Worm (Caenorhabditis elegans) whole organism, young adult: Measurements from ENCODE around the gene grsp-3.
A peak's percentile ranks its signal among the peaks of the same experiment; 100 is the strongest.

ENCODE experiments used
- C17E4.6 ChIP-seq: fragments of 200-800 bp; sonication (Bioruptor generic); IDR thresholded peaks from 2 replicates; pipeline ENCODE4 v1.3.6; 2022; ENCODE audit warnings: missing genetic modification reagents, missing genetic modification characterization, missing compliant biosample characterization
- D2030.7 ChIP-seq: fragments of 200-800 bp; sonication (Bioruptor generic); IDR thresholded peaks from 2 replicates; pipeline ENCODE4 v1.3.6; 2022; ENCODE audit warnings: missing genetic modification reagents, missing genetic modification characterization, missing compliant biosample characterization
- T26A5.8 ChIP-seq: sonication (generic microtip); optimal IDR thresholded peaks from 2 replicates; lab custom pipeline; 2016; ENCODE audit warnings: missing genetic modification characterization, missing compliant biosample characterization
- Y53F4B.3 ChIP-seq: fragments of 200-800 bp; sonication (Bioruptor generic); IDR thresholded peaks from 2 replicates; pipeline ENCODE4 v1.3.6; 2022; ENCODE audit warnings: missing genetic modification reagents, missing genetic modification characterization, missing compliant biosample characterization
- akir-1 ChIP-seq: fragments of 200-800 bp; sonication (Bioruptor generic); optimal IDR thresholded peaks from 2 replicates; lab custom pipeline; 2018; ENCODE audit warnings: mild to moderate bottlenecking, missing genetic modification characterization, moderate library complexity, missing compliant biosample characterization
- aptf-3 ChIP-seq: fragments of 200-800 bp; sonication (Bioruptor generic); IDR thresholded peaks from 2 replicates; pipeline ENCODE4 v1.3.6; 2022; ENCODE audit warnings: missing genetic modification characterization, missing compliant biosample characterization
- attf-5 ChIP-seq: fragments of 200-800 bp; sonication (Bioruptor generic); optimal IDR thresholded peaks from 2 replicates; lab custom pipeline; 2018; ENCODE audit warnings: mild to moderate bottlenecking, missing genetic modification characterization, missing compliant biosample characterization
- bed-1 ChIP-seq: fragments of 200-800 bp; sonication (Bioruptor generic); IDR thresholded peaks from 2 replicates; pipeline ENCODE4 v1.3.6; 2022; ENCODE audit warnings: missing genetic modification reagents, missing genetic modification characterization, missing compliant biosample characterization
- cebp-1 ChIP-seq, 2 experiments: fragments of 200-800 bp in 1 of 2; sonication (Bioruptor generic) in 1 of 2; sonication (generic microtip) in 1 of 2; IDR thresholded peaks in 1 of 2; optimal IDR thresholded peaks in 1 of 2; 2 replicates each; pipeline versions ENCODE4 v1.3.6 to Lab custom; 2017 to 2022; ENCODE audit warnings: missing compliant biosample characterization in 2 of 2, missing genetic modification characterization in 2 of 2, mild to moderate bottlenecking in 1 of 2, missing genetic modification reagents in 1 of 2, moderate library complexity in 1 of 2
- die-1 ChIP-seq: sonication (generic microtip); optimal IDR thresholded peaks from 2 replicates; lab custom pipeline; 2016; ENCODE audit warnings: missing genotype, mild to moderate bottlenecking, missing genetic modification characterization, missing compliant biosample characterization
- dox-1 ChIP-seq: fragments of 200-800 bp; sonication (Bioruptor generic); IDR thresholded peaks from 2 replicates; pipeline ENCODE4 v1.3.6; 2022; ENCODE audit warnings: missing genetic modification reagents, missing genetic modification characterization, missing compliant biosample characterization
- dpff-1 ChIP-seq: sonication (generic microtip); optimal IDR thresholded peaks from 2 replicates; lab custom pipeline; 2017; ENCODE audit warnings: mild to moderate bottlenecking, missing genetic modification characterization, missing compliant biosample characterization
- egl-44 ChIP-seq: fragments of 200-800 bp; sonication (Bioruptor generic); IDR thresholded peaks from 2 replicates; pipeline ENCODE4 v1.3.6; 2022; ENCODE audit warnings: missing genetic modification reagents, missing genetic modification characterization, missing compliant biosample characterization
- egrh-3 ChIP-seq: fragments of 200-800 bp; sonication (Bioruptor generic); IDR thresholded peaks from 2 replicates; pipeline ENCODE4 v1.3.6; 2022; ENCODE audit warnings: missing genetic modification reagents, missing genetic modification characterization, missing compliant biosample characterization
- fkh-3 ChIP-seq: sonication (generic microtip); optimal IDR thresholded peaks from 2 replicates; lab custom pipeline; 2016; ENCODE audit warnings: mild to moderate bottlenecking, missing genetic modification characterization, missing compliant biosample characterization
- hlh-12 ChIP-seq: sonication (generic microtip); optimal IDR thresholded peaks from 2 replicates; lab custom pipeline; 2016; ENCODE audit warnings: missing genetic modification characterization, missing compliant biosample characterization
- hrde-1 ChIP-seq: sonication (generic microtip); optimal IDR thresholded peaks from 2 replicates; lab custom pipeline; 2016; ENCODE audit warnings: missing genetic modification characterization, mild to moderate bottlenecking, missing compliant biosample characterization, moderate library complexity, missing genotype, missing genetic modification reagents, borderline replicate concordance
- lag-1 ChIP-seq: fragments of 200-800 bp; sonication (Bioruptor generic); IDR thresholded peaks from 2 replicates; pipeline ENCODE4 v1.3.6; 2022; ENCODE audit warnings: missing genetic modification reagents, missing genetic modification characterization, missing compliant biosample characterization
- lin-54 ChIP-seq: fragments of 200-800 bp; sonication (Bioruptor generic); optimal IDR thresholded peaks from 2 replicates; lab custom pipeline; 2018; ENCODE audit warnings: mild to moderate bottlenecking, missing genetic modification characterization, missing compliant biosample characterization
- lsl-1 ChIP-seq: fragments of 200-800 bp; sonication (Bioruptor generic); optimal IDR thresholded peaks from 2 replicates; lab custom pipeline; 2018; ENCODE audit warnings: mild to moderate bottlenecking, missing genetic modification characterization, moderate library complexity, missing compliant biosample characterization
- mcd-1 ChIP-seq: fragments of 200-800 bp; sonication (Bioruptor generic); IDR thresholded peaks from 2 replicates; pipeline ENCODE4 v1.3.6; 2022; ENCODE audit warnings: missing genetic modification reagents, missing genetic modification characterization, missing compliant biosample characterization
- nhr-80 ChIP-seq: sonication (generic microtip); optimal IDR thresholded peaks from 2 replicates; lab custom pipeline; 2016; ENCODE audit warnings: missing genetic modification characterization, missing compliant biosample characterization
- pha-4 ChIP-seq: fragments of 150-350 bp; sonication (generic microtip); optimal IDR thresholded peaks from 2 replicates; lab custom pipeline; 2014; ENCODE audit warnings: missing biosample characterization, missing genetic modification reagents, missing genetic modification characterization
- sea-2 ChIP-seq: fragments of 200-800 bp; sonication (Bioruptor generic); IDR thresholded peaks from 2 replicates; pipeline ENCODE4 v1.3.6; 2022; ENCODE audit warnings: missing genetic modification characterization, missing compliant biosample characterization
- snpc-1.3 ChIP-seq: sonication (generic microtip); optimal IDR thresholded peaks from 2 replicates; lab custom pipeline; 2017; ENCODE audit warnings: missing genetic modification characterization, mild to moderate bottlenecking, missing compliant biosample characterization, antibody characterized with exemption, moderate library complexity, missing genotype, missing genetic modification reagents; ENCODE audit not compliant: insufficient read depth
- snpc-4 ChIP-seq, 5 experiments: fragments of 150-350 bp in 1 of 5; sonication (generic microtip) in 4 of 5; optimal IDR thresholded peaks; 2 replicates each; lab custom pipeline; 2014 to 2018; ENCODE audit warnings: missing genetic modification characterization in 5 of 5, missing biosample characterization in 3 of 5, antibody characterized with exemption in 2 of 5, mild to moderate bottlenecking in 2 of 5, missing compliant biosample characterization in 2 of 5, missing genotype in 2 of 5, moderate library complexity in 2 of 5, missing genetic modification reagents in 1 of 5
- somi-1 ChIP-seq: fragments of 200-800 bp; sonication (Bioruptor generic); optimal IDR thresholded peaks from 2 replicates; lab custom pipeline; 2018; ENCODE audit warnings: mild to moderate bottlenecking, missing genetic modification characterization, missing compliant biosample characterization
- sptf-2 ChIP-seq: fragments of 200-800 bp; sonication (Bioruptor generic); optimal IDR thresholded peaks from 2 replicates; lab custom pipeline; 2018; ENCODE audit warnings: mild to moderate bottlenecking, missing genetic modification characterization, missing compliant biosample characterization
- tbp1 ChIP-seq: fragments of 200-800 bp; sonication (Bioruptor generic); optimal IDR thresholded peaks from 2 replicates; lab custom pipeline; 2018; ENCODE audit warnings: mild to moderate bottlenecking, missing genetic modification characterization, missing compliant biosample characterization
- ztf-3 ChIP-seq: fragments of 200-800 bp; sonication (Bioruptor generic); optimal IDR thresholded peaks from 2 replicates; lab custom pipeline; 2018; ENCODE audit warnings: mild to moderate bottlenecking, missing genetic modification characterization, missing compliant biosample characterization

grsp-3 gene

ce11 chrIV:7133140-7133539 lies 1.4 kb upstream of the grsp-3 start, which contains the start of gene cyn-12:
Gene cyn-12, minus strand, starts transcription at chrIV:7133217.
- TF ChIP-seq sea-2 (GFP tag; lab: Robert Waterston, UW) = no peak
- TF ChIP-seq C17E4.6 (GFP tag; lab: Robert Waterston, UW) = no peak
- TF ChIP-seq die-1 = no peak
- TF ChIP-seq snpc-4 (GFP tag; optimal IDR thresholded peaks at IDR 0.05; lab: Kevin White, UChicago) = no peak
- peak in 1 of 4 experiments; percentile 3 for TF ChIP-seq snpc-4 (tag; optimal IDR thresholded peaks at IDR 0.05; lab: Kevin White, UChicago)
- TF ChIP-seq mcd-1 (GFP tag; lab: Robert Waterston, UW) = no peak
- TF ChIP-seq lin-54 (GFP tag; lab: Kevin White, UChicago) = peak; percentile 23
- TF ChIP-seq lag-1 = no peak
- no peak for TF ChIP-seq egl-44 (GFP tag; lab: Robert Waterston, UW)
- no peak for TF ChIP-seq snpc-1.3 (tag; lab: Kevin White, UChicago)
- peak; percentile 16 for TF ChIP-seq attf-5 (GFP tag; lab: Kevin White, UChicago)
- TF ChIP-seq, all 124 proteins: peak for 3

ce11 chrIV:7121313-7122055 lies 10.2 kb downstream of the grsp-3 start, which contains the start of the genes C34D4.10 and str-48:
Gene C34D4.10, minus strand, starts transcription at chrIV:7121413.
Gene str-48, plus strand, starts transcription at chrIV:7122005.
- TF ChIP-seq fkh-3 (tag; lab: Kevin White, UChicago) = no peak
- TF ChIP-seq nhr-80 (tag; lab: Kevin White, UChicago) = no peak
- no peak for TF ChIP-seq hlh-12
- peak; percentile 66 for TF ChIP-seq lsl-1 (GFP tag; lab: Kevin White, UChicago)
- TF ChIP-seq ztf-3 = no peak
- TF ChIP-seq bed-1 (GFP tag; lab: Robert Waterston, UW) = no peak

ce11 chrIV:7114599-7114998 lies 17.1 kb downstream of the grsp-3 start, which contains the start of gene nas-8:
Gene nas-8, plus strand, starts transcription at chrIV:7114899.
- TF ChIP-seq sptf-2 (no peak), C17E4.6 (GFP tag; lab: Robert Waterston, UW) (no peak), dpff-1 (tag; lab: Kevin White, UChicago) (no peak), D2030.7 (GFP tag; lab: Robert Waterston, UW) (no peak), Y53F4B.3 (GFP tag; lab: Robert Waterston, UW) (no peak), somi-1 (GFP tag; lab: Kevin White, UChicago) (no peak), hrde-1 (tag; lab: Kevin White, UChicago) (no peak)

- TF ChIP-seq egrh-3 = peak; percentile 63; the same call in 1 of the 2 replicates
Observed at ce11 chrIV:7112312-7112711, 19.4 kb downstream of the grsp-3 start.

- TF ChIP-seq akir-1 (GFP tag; lab: Kevin White, UChicago) = no peak
- no peak for TF ChIP-seq tbp1 (GFP tag; lab: Kevin White, UChicago)
- no peak for TF ChIP-seq T26A5.8 (tag; lab: Kevin White, UChicago)
- no peak for TF ChIP-seq aptf-3 (GFP tag; lab: Robert Waterston, UW)
- no peak for TF ChIP-seq pha-4
- no peak for TF ChIP-seq dox-1 (GFP tag; lab: Robert Waterston, UW)
- TF ChIP-seq cebp-1 (GFP tag; IDR thresholded peaks at IDR 0.05; lab: Robert Waterston, UW) = no peak
- TF ChIP-seq cebp-1 (tag; optimal IDR thresholded peaks at IDR 0.05; lab: Kevin White, UChicago) = no peak
Observed at ce11 chrIV:7111354-7111753, 20.4 kb downstream of the grsp-3 start, which contains the start of the genes ZC477.7 and ssq-3. Gene ZC477.7, minus strand, starts transcription at chrIV:7111454. Gene ssq-3, plus strand, starts transcription at chrIV:7111604.
